Worm (Caenorhabditis elegans) whole organism, L3 larva: Measurements from ENCODE around the gene Y73C8C.4.

ENCODE experiments used
- R02D3.7 ChIP-seq: fragments of 150-350 bp; optimal IDR thresholded peaks from 2 replicates; lab custom pipeline; 2014; ENCODE audit warnings: missing biosample characterization, missing genetic modification characterization
- aly-2 ChIP-seq: fragments of 150-350 bp; optimal IDR thresholded peaks from 2 replicates; lab custom pipeline; 2014; ENCODE audit warnings: missing biosample characterization, missing genetic modification characterization
- ceh-16 ChIP-seq: sonication (generic microtip); optimal IDR thresholded peaks from 2 replicates; lab custom pipeline; 2017; ENCODE audit warnings: missing biosample characterization, missing genetic modification characterization
- ceh-28 ChIP-seq: fragments of 150-350 bp; optimal IDR thresholded peaks from 2 replicates; lab custom pipeline; 2014; ENCODE audit warnings: missing biosample characterization, missing genetic modification reagents, missing genetic modification characterization
- ceh-82 ChIP-seq: fragments of 150-350 bp; optimal IDR thresholded peaks from 2 replicates; lab custom pipeline; 2014; ENCODE audit warnings: missing biosample characterization, missing genetic modification characterization
- daf-12 ChIP-seq: fragments of 150-350 bp; optimal IDR thresholded peaks from 2 replicates; lab custom pipeline; 2014; ENCODE audit warnings: missing biosample characterization, missing genetic modification reagents, missing genetic modification characterization
- egl-27 ChIP-seq: sonication (generic microtip); optimal IDR thresholded peaks from 4 replicates; lab custom pipeline; 2017; ENCODE audit warnings: missing biosample characterization, missing genetic modification reagents, missing genetic modification characterization
- egl-5 ChIP-seq: fragments of 150-350 bp; optimal IDR thresholded peaks from 2 replicates; lab custom pipeline; 2017; ENCODE audit warnings: missing biosample characterization, missing genetic modification reagents, missing genetic modification characterization, inconsistent platforms
- elt-1 ChIP-seq: fragments of 150-350 bp; optimal IDR thresholded peaks from 2 replicates; lab custom pipeline; 2014; ENCODE audit warnings: missing biosample characterization, missing genetic modification characterization
- elt-2 ChIP-seq: sonication (generic microtip); optimal IDR thresholded peaks from 2 replicates; lab custom pipeline; 2016; ENCODE audit warnings: missing genetic modification reagents, mild to moderate bottlenecking, missing genetic modification characterization, missing compliant biosample characterization
- eor-1 ChIP-seq, 2 experiments: fragments of 150-350 bp; optimal IDR thresholded peaks; 2 replicates each; lab custom pipeline; 2014 to 2018; ENCODE audit warnings: missing biosample characterization in 2 of 2, missing genetic modification characterization in 2 of 2
- fkh-10 ChIP-seq: sonication (generic microtip); optimal IDR thresholded peaks from 2 replicates; lab custom pipeline; 2017; ENCODE audit warnings: missing biosample characterization, missing genetic modification reagents, missing genetic modification characterization
- fos-1 ChIP-seq: fragments of 150-350 bp; optimal IDR thresholded peaks from 2 replicates; lab custom pipeline; 2014; ENCODE audit warnings: missing biosample characterization, missing genetic modification characterization
- jun-1 ChIP-seq: fragments of 150-350 bp; optimal IDR thresholded peaks from 2 replicates; lab custom pipeline; 2014; ENCODE audit warnings: missing biosample characterization, missing genetic modification reagents, missing genetic modification characterization
- lin-15B ChIP-seq: fragments of 150-350 bp; optimal IDR thresholded peaks from 2 replicates; lab custom pipeline; 2014; ENCODE audit warnings: missing biosample characterization, missing genetic modification characterization
- lin-39 ChIP-seq: fragments of 150-350 bp; optimal IDR thresholded peaks from 2 replicates; lab custom pipeline; 2018; ENCODE audit warnings: missing biosample characterization, missing genetic modification reagents, missing genetic modification characterization
- lsy-12 ChIP-seq: sonication (generic microtip); optimal IDR thresholded peaks from 2 replicates; lab custom pipeline; 2016; ENCODE audit warnings: mild to moderate bottlenecking, missing genetic modification characterization, missing compliant biosample characterization
- mdl-1 ChIP-seq: fragments of 150-350 bp; optimal IDR thresholded peaks from 2 replicates; lab custom pipeline; 2014; ENCODE audit warnings: missing biosample characterization, missing genetic modification characterization
- nhr-11 ChIP-seq: fragments of 150-350 bp; optimal IDR thresholded peaks from 2 replicates; lab custom pipeline; 2014; ENCODE audit warnings: missing biosample characterization, missing genetic modification characterization
- nhr-12 ChIP-seq: fragments of 150-350 bp; optimal IDR thresholded peaks from 2 replicates; lab custom pipeline; 2014; ENCODE audit warnings: missing biosample characterization, missing genetic modification characterization
- nhr-23 ChIP-seq: fragments of 150-350 bp; optimal IDR thresholded peaks from 2 replicates; lab custom pipeline; 2014; ENCODE audit warnings: missing biosample characterization, missing genetic modification reagents, missing genetic modification characterization
- nhr-25 ChIP-seq: sonication (generic microtip); optimal IDR thresholded peaks from 2 replicates; lab custom pipeline; 2017; ENCODE audit warnings: missing biosample characterization, missing genetic modification characterization
- nhr-43 ChIP-seq: sonication (generic microtip); optimal IDR thresholded peaks from 2 replicates; lab custom pipeline; 2016; ENCODE audit warnings: mild to moderate bottlenecking, missing genetic modification characterization, missing compliant biosample characterization; ENCODE audit not compliant: poor library complexity, severe bottlenecking
- nhr-67 ChIP-seq: fragments of 150-350 bp; optimal IDR thresholded peaks from 2 replicates; lab custom pipeline; 2014; ENCODE audit warnings: missing biosample characterization, missing genetic modification characterization
- pha-4 ChIP-seq: fragments of 150-350 bp; optimal IDR thresholded peaks from 2 replicates; lab custom pipeline; 2014; ENCODE audit warnings: missing biosample characterization, missing genetic modification reagents, missing genetic modification characterization
- pqm-1 ChIP-seq: fragments of 150-350 bp; optimal IDR thresholded peaks from 2 replicates; lab custom pipeline; 2017; ENCODE audit warnings: missing biosample characterization, missing genetic modification characterization, inconsistent platforms
- sea-2 ChIP-seq: fragments of 150-350 bp; sonication (generic microtip); optimal IDR thresholded peaks from 4 replicates; lab custom pipeline; 2014; ENCODE audit warnings: missing biosample characterization, missing genetic modification reagents, missing genetic modification characterization
- skn-1 ChIP-seq: fragments of 150-350 bp; optimal IDR thresholded peaks from 2 replicates; lab custom pipeline; 2014; ENCODE audit warnings: missing biosample characterization, missing genetic modification characterization
- tbx-2 ChIP-seq: sonication (generic microtip); optimal IDR thresholded peaks from 2 replicates; lab custom pipeline; 2016; ENCODE audit warnings: mild to moderate bottlenecking, missing genetic modification characterization, missing compliant biosample characterization
- unc-39 ChIP-seq: sonication (generic microtip); optimal IDR thresholded peaks from 4 replicates; lab custom pipeline; 2017; ENCODE audit warnings: missing biosample characterization, missing genetic modification characterization
- unc-62 ChIP-seq: fragments of 150-350 bp; sonication (generic microtip); optimal IDR thresholded peaks from 4 replicates; lab custom pipeline; 2014; ENCODE audit warnings: missing biosample characterization, missing genetic modification reagents, missing genetic modification characterization
- zag-1 ChIP-seq: fragments of 150-350 bp; optimal IDR thresholded peaks from 2 replicates; lab custom pipeline; 2014; ENCODE audit warnings: missing biosample characterization, missing genetic modification characterization
- ztf-11 ChIP-seq: fragments of 150-350 bp; optimal IDR thresholded peaks from 2 replicates; lab custom pipeline; 2014; ENCODE audit warnings: missing biosample characterization, missing genetic modification characterization
- ztf-4 ChIP-seq: fragments of 150-350 bp; optimal IDR thresholded peaks from 2 replicates; lab custom pipeline; 2014; ENCODE audit warnings: missing biosample characterization, missing genetic modification characterization

The Y73C8C.4 gene

DNA sequence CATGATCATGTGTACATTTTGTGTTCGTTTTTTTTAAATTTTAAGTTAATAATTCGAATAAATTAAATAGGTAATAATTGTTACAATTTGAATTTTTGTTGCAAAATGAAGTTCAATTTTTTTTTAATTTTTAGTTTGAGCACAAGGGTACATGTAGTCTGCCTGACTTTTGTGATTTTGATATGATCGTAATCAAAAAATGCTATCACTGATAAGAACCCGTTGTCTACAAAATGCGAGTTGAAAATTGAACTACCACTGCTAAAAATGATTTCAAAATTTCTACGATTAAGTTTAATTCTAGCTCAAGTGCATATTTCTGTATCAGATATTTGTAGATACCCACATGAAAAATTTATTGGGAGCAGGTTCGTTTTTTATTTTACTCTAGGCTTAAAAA, 16.2 kb upstream of the Y73C8C.4 start, which contains the start of gene clec-210:
Gene clec-210 (plus strand): TSS at position 211 of the 400 bp plus-strand sequence.
- TF ChIP-seq pqm-1 (tag; lab: Kevin White, UChicago) (peak; percentile 42), elt-2 (tag; lab: Kevin White, UChicago) (peak; percentile 55), nhr-67 (tag; lab: Kevin White, UChicago) (no peak)

ce11 chrV:3114973-3115372, 13.0 kb upstream of the Y73C8C.4 start, which contains the start of gene Y73C8C.3:
Gene Y73C8C.3, plus strand, starts transcription at chrV:3115273.
- no peak for TF ChIP-seq daf-12 (tag; lab: Kevin White, UChicago)
- no peak for TF ChIP-seq sea-2 (GFP tag; lab: Kevin White, UChicago)
- no peak for TF ChIP-seq jun-1 (tag; lab: Kevin White, UChicago)
- TF ChIP-seq lsy-12 (tag; lab: Kevin White, UChicago), result no peak
- no peak for TF ChIP-seq nhr-23 (tag; lab: Kevin White, UChicago)
- no peak for TF ChIP-seq nhr-67 (tag; lab: Kevin White, UChicago)
- no peak for TF ChIP-seq aly-2 (tag; lab: Kevin White, UChicago)
- TF ChIP-seq elt-1 (tag; lab: Kevin White, UChicago), result no peak
- TF ChIP-seq nhr-12 (tag; lab: Kevin White, UChicago), result no peak
- no peak for TF ChIP-seq elt-2 (tag; lab: Kevin White, UChicago)
- no peak for TF ChIP-seq nhr-43
- no peak for TF ChIP-seq eor-1 (tag; optimal IDR thresholded peaks at IDR 0.05; lab: Kevin White, UChicago)
- TF ChIP-seq R02D3.7 (tag; lab: Kevin White, UChicago), result no peak
- TF ChIP-seq nhr-25 (tag; lab: Kevin White, UChicago), result no peak
- no peak for TF ChIP-seq egl-5 (tag; lab: Kevin White, UChicago)
- TF ChIP-seq ztf-4 (tag; lab: Kevin White, UChicago), result no peak
- no peak for TF ChIP-seq pha-4 (tag; lab: Kevin White, UChicago)
- no peak for TF ChIP-seq skn-1

DNA sequence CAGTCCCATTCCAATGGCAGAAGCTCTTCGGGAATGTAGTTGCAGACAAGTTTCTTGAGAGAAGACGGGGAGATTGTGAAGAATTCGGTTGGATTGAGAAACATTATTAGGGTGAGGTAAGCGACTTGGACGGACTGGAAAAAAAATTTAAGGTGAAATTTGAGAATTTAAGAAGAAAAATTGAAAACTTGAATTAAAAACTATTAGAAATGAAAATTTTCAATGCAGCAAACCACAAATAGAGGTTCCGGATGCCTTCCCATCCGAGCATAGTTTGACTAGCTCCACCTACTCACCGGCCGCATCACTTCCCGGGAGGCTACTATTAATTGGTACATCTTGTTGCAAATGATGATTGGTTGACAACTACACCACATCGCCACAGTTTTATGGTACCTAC, 11.8 kb upstream of the Y73C8C.4 start, which contains the start of gene Y73C8C.8:
Gene Y73C8C.8 (minus strand): TSS at position 101 of the 400 bp plus-strand sequence.
- TF ChIP-seq egl-27 (tag; lab: Kevin White, UChicago) (no peak), ceh-16 (tag; lab: Kevin White, UChicago) (no peak), lin-15B (tag; lab: Kevin White, UChicago) (no peak), unc-39 (tag; lab: Kevin White, UChicago) (no peak), ceh-82 (tag; lab: Kevin White, UChicago) (no peak), eor-1 (tag; optimal IDR thresholded peaks at IDR 0.05; lab: Kevin White, UChicago) (no peak), nhr-43 (no peak), nhr-11 (tag; lab: Kevin White, UChicago) (no peak), nhr-12 (tag; lab: Kevin White, UChicago) (no peak), mdl-1 (tag; lab: Kevin White, UChicago) (no peak), sea-2 (GFP tag; lab: Kevin White, UChicago) (no peak), elt-2 (tag; lab: Kevin White, UChicago) (no peak), lin-39 (no peak)

DNA sequence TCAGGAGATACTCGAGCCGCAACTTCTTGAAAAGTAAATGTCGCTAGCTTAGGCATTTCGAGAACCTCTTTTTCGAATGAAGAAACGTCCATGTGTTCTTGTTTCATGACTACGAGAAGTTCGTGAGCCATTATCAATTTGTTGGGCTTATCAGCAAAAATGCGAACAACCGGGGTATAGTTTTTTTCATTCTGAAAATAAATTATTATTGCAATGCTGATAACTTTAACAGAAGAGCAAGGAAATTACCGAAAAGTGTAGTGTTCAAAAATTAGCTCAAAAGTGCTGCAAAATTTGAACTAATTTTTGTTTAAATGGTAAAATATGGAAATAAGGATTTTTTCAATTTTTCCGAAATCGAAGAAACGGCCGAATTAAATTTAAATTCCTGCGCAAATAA, 10.2 kb upstream of the Y73C8C.4 start:
- TF ChIP-seq elt-2 (tag; lab: Kevin White, UChicago), result peak; percentile 17
- no peak for TF ChIP-seq tbx-2
- TF ChIP-seq nhr-23 (tag; lab: Kevin White, UChicago), result no peak

DNA sequence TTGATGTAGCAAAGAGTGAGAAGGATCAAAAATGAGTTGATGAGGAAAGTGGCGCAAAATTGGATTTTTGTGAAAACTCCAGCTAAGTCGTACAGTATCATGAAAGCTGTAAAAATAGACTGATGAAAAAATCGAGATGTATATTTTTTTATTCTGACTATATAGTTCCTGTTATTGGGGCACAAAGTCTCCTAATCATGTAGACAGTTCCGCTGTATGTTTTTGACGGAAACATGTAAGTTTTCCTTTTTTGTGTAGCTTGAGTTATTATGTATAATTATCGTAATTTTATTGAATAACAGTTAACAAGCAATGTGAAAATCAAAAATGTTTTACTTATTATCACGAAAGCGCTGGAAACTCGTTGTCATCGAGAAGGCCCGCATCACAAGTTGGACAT, 5.5 kb upstream of the Y73C8C.4 start, which contains the start of gene str-68:
Gene str-68 (minus strand): TSS at position 101 of the 400 bp plus-strand sequence.
- no peak for TF ChIP-seq fkh-10
- no peak for TF ChIP-seq fos-1 (tag; lab: Kevin White, UChicago)
- TF ChIP-seq tbx-2, result no peak
- TF ChIP-seq zag-1, result no peak
- TF ChIP-seq ceh-82 (tag; lab: Kevin White, UChicago), result no peak
- TF ChIP-seq eor-1 (tag; optimal IDR thresholded peaks at IDR 0.05; lab: Kevin White, UChicago), result no peak
- TF ChIP-seq pha-4 (tag; lab: Kevin White, UChicago), result no peak
- no peak for TF ChIP-seq ceh-28
- TF ChIP-seq daf-12 (tag; lab: Kevin White, UChicago), result no peak
- TF ChIP-seq nhr-23 (tag; lab: Kevin White, UChicago), result no peak
- TF ChIP-seq ztf-4 (tag; lab: Kevin White, UChicago), result no peak
- TF ChIP-seq nhr-11 (tag; lab: Kevin White, UChicago), result no peak
- no peak for TF ChIP-seq ztf-11 (tag; lab: Kevin White, UChicago)
- TF ChIP-seq unc-62, result no peak
- TF ChIP-seq mdl-1 (tag; lab: Kevin White, UChicago), result no peak
